Fruit fly (Drosophila melanogaster) whole organism, embryonic: Measurements from ENCODE around the gene CG31817.

Experiments used
- Abd-B ChIP-seq: fragments of 200-800 bp; sonication (Bioruptor generic); optimal IDR thresholded peaks from 2 replicates; lab custom pipeline; 2018; ENCODE audit warnings: missing biosample characterization, mild to moderate bottlenecking, missing genetic modification characterization, moderate library complexity
- Ada2b ChIP-seq: fragments of 200-800 bp; sonication (Bioruptor generic); IDR thresholded peaks from 2 replicates; pipeline ENCODE4 v1.3.6; 2022; ENCODE audit warnings: missing biosample characterization, missing genetic modification characterization
- Aef1 ChIP-seq: fragments of 200-800 bp; sonication (Bioruptor generic); IDR thresholded peaks from 3 replicates; pipeline ENCODE4 v1.3.6; 2022; ENCODE audit warnings: missing biosample characterization, missing genetic modification characterization
- Antp ChIP-seq: fragments of 200-800 bp; sonication (Bioruptor generic); optimal IDR thresholded peaks from 3 replicates; lab custom pipeline; 2016; ENCODE audit warnings: missing biosample characterization, missing genetic modification characterization
- BEAF-32 ChIP-seq: fragments of 200-800 bp; sonication (Bioruptor generic); optimal IDR thresholded peaks from 3 replicates; lab custom pipeline; 2017; ENCODE audit warnings: missing biosample characterization, missing genetic modification characterization, mild to moderate bottlenecking, moderate library complexity, missing genetic modification reagents
- CG12155 ChIP-seq: fragments of 200-800 bp; sonication (Bioruptor generic); optimal IDR thresholded peaks from 3 replicates; lab custom pipeline; 2016; ENCODE audit warnings: missing biosample characterization, missing genetic modification characterization
- CG14860 ChIP-seq: fragments of 200-800 bp; sonication (Bioruptor generic); IDR thresholded peaks from 3 replicates; pipeline ENCODE4 v1.3.6; 2022; ENCODE audit warnings: missing biosample characterization, missing genetic modification characterization; ENCODE audit not compliant: partially characterized antibody
- CG17612 ChIP-seq: fragments of 200-800 bp; sonication (Bioruptor generic); IDR thresholded peaks from 2 replicates; pipeline ENCODE4 v1.3.6; 2022; ENCODE audit warnings: missing biosample characterization, missing genetic modification characterization
- CG1832 ChIP-seq: fragments of 200-800 bp; sonication (Bioruptor generic); optimal IDR thresholded peaks from 2 replicates; lab custom pipeline; 2017; ENCODE audit warnings: missing biosample characterization, mild to moderate bottlenecking, missing genetic modification characterization, inconsistent platforms
- CG18599 ChIP-seq: fragments of 200-800 bp; sonication (Bioruptor generic); optimal IDR thresholded peaks from 3 replicates; lab custom pipeline; 2017; ENCODE audit warnings: missing biosample characterization, missing genetic modification characterization, mild to moderate bottlenecking, moderate library complexity, missing genetic modification reagents
- CG3163 ChIP-seq: fragments of 200-800 bp; sonication (Bioruptor generic); optimal IDR thresholded peaks from 3 replicates; lab custom pipeline; 2016; ENCODE audit warnings: missing biosample characterization, missing genetic modification characterization
- CG42726 ChIP-seq: fragments of 200-800 bp; sonication (Bioruptor generic); IDR thresholded peaks from 2 replicates; pipeline ENCODE4 v1.3.6; 2022; ENCODE audit warnings: missing biosample characterization, missing genetic modification characterization; ENCODE audit not compliant: partially characterized antibody
- CG6791 ChIP-seq: fragments of 200-800 bp; sonication (Bioruptor generic); IDR thresholded peaks from 3 replicates; pipeline ENCODE4 v1.3.6; 2022; ENCODE audit warnings: missing biosample characterization, missing genetic modification characterization; ENCODE audit not compliant: partially characterized antibody
- CG8089 ChIP-seq: fragments of 200-800 bp; sonication (Bioruptor generic); optimal IDR thresholded peaks from 3 replicates; lab custom pipeline; 2016; ENCODE audit warnings: missing biosample characterization, missing genetic modification characterization
- CG8924 ChIP-seq: fragments of 200-800 bp; optimal IDR thresholded peaks from 3 replicates; lab custom pipeline; 2019; ENCODE audit warnings: missing biosample characterization, mild to moderate bottlenecking, missing genetic modification characterization, moderate library complexity
- CG9932 ChIP-seq: fragments of 200-800 bp; sonication (Bioruptor generic); IDR thresholded peaks from 2 replicates; pipeline ENCODE4 v1.3.6; 2022; ENCODE audit warnings: missing biosample characterization, missing genetic modification characterization
- Dbx ChIP-seq: fragments of 200-800 bp; sonication (Bioruptor generic); IDR thresholded peaks from 3 replicates; pipeline ENCODE4 v1.3.6; 2022; ENCODE audit warnings: missing biosample characterization, missing genetic modification characterization
- Dfd ChIP-seq, 2 experiments: fragments of >200 bp; optimal IDR thresholded peaks; 2 replicates each; lab custom pipeline; 2017; ENCODE audit warnings: missing biosample characterization in 2 of 2, missing genetic modification characterization in 2 of 2
- Dip2 ChIP-seq: fragments of 200-800 bp; sonication (Bioruptor generic); IDR thresholded peaks from 2 replicates; pipeline ENCODE4 v1.3.6; 2022; ENCODE audit warnings: missing biosample characterization, missing genetic modification characterization
- Fer3 ChIP-seq: fragments of 200-800 bp; sonication (Bioruptor generic); optimal IDR thresholded peaks from 2 replicates; lab custom pipeline; 2018; ENCODE audit warnings: missing biosample characterization, mild to moderate bottlenecking, missing genetic modification characterization, moderate library complexity
- Hey ChIP-seq: fragments of 200-800 bp; sonication (Bioruptor generic); optimal IDR thresholded peaks from 3 replicates; lab custom pipeline; 2018; ENCODE audit warnings: missing biosample characterization, mild to moderate bottlenecking, missing genetic modification characterization
- HmgD ChIP-seq: fragments of 200-800 bp; sonication (Bioruptor generic); optimal IDR thresholded peaks from 3 replicates; lab custom pipeline; 2016; ENCODE audit warnings: missing biosample characterization, missing genetic modification characterization
- Mad ChIP-seq: fragments of 200-800 bp; sonication (Bioruptor generic); optimal IDR thresholded peaks from 2 replicates; lab custom pipeline; 2016; ENCODE audit warnings: missing biosample characterization, missing genetic modification characterization
- Myb ChIP-seq: fragments of 200-800 bp; sonication (Bioruptor generic); optimal IDR thresholded peaks from 2 replicates; lab custom pipeline; 2016; ENCODE audit warnings: missing biosample characterization, missing genetic modification characterization
- Neu2 ChIP-seq: fragments of 200-800 bp; sonication (Bioruptor generic); optimal IDR thresholded peaks from 3 replicates; lab custom pipeline; 2016; ENCODE audit warnings: missing biosample characterization, missing genetic modification characterization, borderline replicate concordance
- Nf-YC ChIP-seq: fragments of 200-800 bp; optimal IDR thresholded peaks from 3 replicates; lab custom pipeline; 2019; ENCODE audit warnings: missing biosample characterization, mild to moderate bottlenecking, missing genetic modification characterization, moderate library complexity
- TFAM ChIP-seq: fragments of 200-800 bp; sonication (Bioruptor generic); optimal IDR thresholded peaks from 2 replicates; lab custom pipeline; 2017; ENCODE audit warnings: missing biosample characterization, missing genetic modification characterization, inconsistent platforms
- Xrp1 ChIP-seq: fragments of 200-800 bp; sonication (Bioruptor generic); IDR thresholded peaks from 2 replicates; pipeline ENCODE4 v1.3.6; 2022; ENCODE audit warnings: missing biosample characterization, missing genetic modification characterization
- bcd ChIP-seq: fragments of 200-800 bp; sonication (Bioruptor generic); optimal IDR thresholded peaks from 2 replicates; lab custom pipeline; 2017; ENCODE audit warnings: missing biosample characterization, mild to moderate bottlenecking, missing genetic modification characterization
- bsh ChIP-seq, 2 experiments: fragments of 200-800 bp; sonication (Bioruptor generic); optimal IDR thresholded peaks; 2 replicates each; lab custom pipeline; 2017 to 2018; ENCODE audit warnings: mild to moderate bottlenecking in 2 of 2, missing biosample characterization in 2 of 2, missing genetic modification characterization in 2 of 2, moderate library complexity in 1 of 2
- cato ChIP-seq: fragments of 200-800 bp; sonication (Bioruptor generic); optimal IDR thresholded peaks from 2 replicates; lab custom pipeline; 2016; ENCODE audit warnings: missing biosample characterization, missing genetic modification characterization, borderline replicate concordance
- danr ChIP-seq: fragments of 200-800 bp; sonication (Bioruptor generic); IDR thresholded peaks from 2 replicates; pipeline ENCODE4 v1.3.6; 2022; ENCODE audit warnings: missing biosample characterization, missing genetic modification characterization
- dysf ChIP-seq: fragments of 200-800 bp; sonication (Bioruptor generic); IDR thresholded peaks from 3 replicates; pipeline ENCODE4 v1.3.6; 2022; ENCODE audit warnings: missing biosample characterization, missing genetic modification characterization
- gfzf ChIP-seq: fragments of 200-800 bp; sonication (Bioruptor generic); optimal IDR thresholded peaks from 2 replicates; lab custom pipeline; 2016; ENCODE audit warnings: missing biosample characterization, mild to moderate bottlenecking, missing genetic modification characterization, moderate library complexity
- gt ChIP-seq: fragments of 200-800 bp; sonication (Bioruptor generic); IDR thresholded peaks from 2 replicates; pipeline ENCODE4 v1.3.6; 2022; ENCODE audit warnings: missing biosample characterization, missing genetic modification characterization
- nau ChIP-seq: fragments of 200-800 bp; sonication (Bioruptor generic); optimal IDR thresholded peaks from 3 replicates; lab custom pipeline; 2017; ENCODE audit warnings: missing biosample characterization, mild to moderate bottlenecking, missing genetic modification characterization, missing genetic modification reagents
- otp ChIP-seq: fragments of 200-800 bp; sonication (Bioruptor generic); IDR thresholded peaks from 3 replicates; pipeline ENCODE4, ENCODE4 v1.3.6; 2022; ENCODE audit warnings: missing biosample characterization, missing genetic modification characterization
- ranshi ChIP-seq: fragments of 200-800 bp; sonication (Bioruptor generic); IDR thresholded peaks from 2 replicates; pipeline ENCODE4 v1.3.6; 2022; ENCODE audit warnings: missing biosample characterization, missing genetic modification characterization
- shn ChIP-seq: fragments of 200-800 bp; sonication (Bioruptor generic); optimal IDR thresholded peaks from 3 replicates; lab custom pipeline; 2016; ENCODE audit warnings: missing biosample characterization, missing genetic modification characterization
- sim ChIP-seq: fragments of 200-800 bp; sonication (Bioruptor generic); IDR thresholded peaks from 2 replicates; pipeline ENCODE4 v1.3.6; 2022; ENCODE audit warnings: missing biosample characterization, missing genetic modification characterization
- slbo ChIP-seq: fragments of 200-800 bp; sonication (Bioruptor generic); IDR thresholded peaks from 2 replicates; pipeline ENCODE4 v1.3.6; 2022; ENCODE audit warnings: missing biosample characterization, missing genetic modification characterization
- sqz ChIP-seq: fragments of 200-800 bp; sonication (Bioruptor generic); optimal IDR thresholded peaks from 3 replicates; lab custom pipeline; 2018; ENCODE audit warnings: missing biosample characterization, mild to moderate bottlenecking, missing genetic modification characterization
- sug ChIP-seq: fragments of 200-800 bp; optimal IDR thresholded peaks from 2 replicates; lab custom pipeline; 2019; ENCODE audit warnings: missing biosample characterization, mild to moderate bottlenecking, missing genetic modification characterization, moderate library complexity
- tgo ChIP-seq: fragments of 200-800 bp; sonication (Bioruptor generic); IDR thresholded peaks from 3 replicates; pipeline ENCODE4 v1.3.6; 2022; ENCODE audit warnings: missing biosample characterization, missing genetic modification characterization
- tna ChIP-seq: fragments of 200-800 bp; sonication (Bioruptor generic); IDR thresholded peaks from 2 replicates; pipeline ENCODE4 v1.3.6; 2022; ENCODE audit warnings: missing biosample characterization, missing genetic modification characterization; ENCODE audit not compliant: partially characterized antibody
- tup ChIP-seq: fragments of 200-800 bp; sonication (Bioruptor generic); optimal IDR thresholded peaks from 2 replicates; lab custom pipeline; 2016; ENCODE audit warnings: missing biosample characterization, mild to moderate bottlenecking, missing genetic modification characterization, moderate library complexity
- tx ChIP-seq: fragments of 200-800 bp; sonication (Bioruptor generic); optimal IDR thresholded peaks from 2 replicates; lab custom pipeline; 2016; ENCODE audit warnings: missing biosample characterization, missing genetic modification characterization
- wek ChIP-seq: fragments of 200-800 bp; sonication (Bioruptor generic); optimal IDR thresholded peaks from 3 replicates; lab custom pipeline; 2018; ENCODE audit warnings: missing biosample characterization, mild to moderate bottlenecking, missing genetic modification characterization, moderate library complexity
- zf30C ChIP-seq: fragments of 200-800 bp; sonication (Bioruptor generic); optimal IDR thresholded peaks from 3 replicates; lab custom pipeline; 2018; ENCODE audit warnings: missing biosample characterization, mild to moderate bottlenecking, missing genetic modification characterization

Gene CG31817

DNA sequence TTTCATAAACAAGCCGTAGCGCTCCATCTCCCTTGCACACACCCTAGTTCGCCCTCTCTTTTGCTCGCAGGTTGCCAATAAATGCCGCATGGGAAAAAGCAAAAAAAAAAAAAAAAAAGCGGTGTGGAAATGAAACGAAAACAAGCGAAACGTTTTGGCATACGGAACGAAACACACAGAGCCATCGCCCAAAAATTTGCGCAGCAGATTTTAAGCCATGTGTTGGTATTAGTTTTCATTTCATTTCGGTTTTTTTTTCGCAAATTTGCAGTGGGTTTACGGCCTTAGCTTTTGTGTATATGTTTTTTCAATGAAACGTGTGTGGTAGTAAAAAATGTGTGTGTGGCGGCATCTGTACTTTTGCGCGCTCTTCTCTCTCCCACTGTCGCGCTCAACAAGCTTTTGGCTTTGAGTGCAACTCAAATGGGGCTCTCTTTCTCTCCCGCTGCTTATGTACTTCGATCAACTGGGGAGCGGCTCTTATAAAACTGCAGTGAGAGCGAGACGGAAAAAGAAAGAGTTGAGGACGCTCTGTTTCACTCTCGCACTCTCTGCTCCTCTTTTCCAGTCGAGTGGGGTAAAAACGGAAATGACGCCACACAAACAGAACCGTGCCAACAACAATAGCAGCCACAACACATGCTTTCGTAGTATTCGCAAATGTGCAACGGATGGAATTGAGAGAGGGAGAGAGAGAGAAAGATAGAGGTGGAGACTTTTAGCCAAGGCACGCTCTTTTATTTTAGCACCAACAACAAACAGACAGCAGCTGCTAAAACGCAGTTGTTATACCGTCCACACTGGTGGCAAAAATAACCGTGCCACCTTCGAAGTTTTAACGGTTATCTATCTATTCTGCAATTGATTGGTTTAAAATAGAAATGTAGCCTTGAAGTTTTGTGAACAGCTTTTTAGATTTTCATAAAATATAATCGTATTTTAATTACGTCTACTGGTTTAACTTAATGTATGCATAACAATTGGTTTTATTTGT, 53.1 kb downstream of the CG31817 start (continued):
- no peak for TF ChIP-seq cato (GFP tag; lab: Kevin White, UChicago)
- TF ChIP-seq shn (GFP tag; lab: Kevin White, UChicago) = no peak
- TF ChIP-seq CG42726 = no peak
- peak; percentile 23 for TF ChIP-seq bcd (GFP tag; lab: Kevin White, UChicago)
- TF ChIP-seq nau = peak; percentile 51
- no peak for TF ChIP-seq Ada2b
- peak; percentile 37 for TF ChIP-seq Antp (GFP tag; lab: Kevin White, UChicago)
- TF ChIP-seq Myb = peak; percentile 3
- TF ChIP-seq CG14860 (GFP tag; lab: Robert Waterston, UW) = no peak
- TF ChIP-seq sug (tag; lab: Kevin White, UChicago) = peak; percentile 19
- TF ChIP-seq Aef1 (GFP tag; lab: Robert Waterston, UW) = no peak
- TF ChIP-seq gt = no peak
- TF ChIP-seq Dbx (GFP tag; lab: Robert Waterston, UW) = no peak
- no peak for TF ChIP-seq Dip2 (GFP tag; lab: Robert Waterston, UW)
- peak; percentile 78 for TF ChIP-seq CG3163 (GFP tag; lab: Kevin White, UChicago)
- TF ChIP-seq CG9932 = no peak
- TF ChIP-seq danr = no peak
- TF ChIP-seq zf30C (GFP tag; lab: Kevin White, UChicago) = no peak
- peak; percentile 81 for TF ChIP-seq CG1832 (GFP tag; lab: Kevin White, UChicago)
- peak; percentile 34 for TF ChIP-seq CG12155 (GFP tag; lab: Kevin White, UChicago)
- TF ChIP-seq Mad (GFP tag; lab: Kevin White, UChicago) = peak; percentile 53
- TF ChIP-seq ranshi (GFP tag; lab: Robert Waterston, UW) = no peak
- TF ChIP-seq HmgD (GFP tag; lab: Kevin White, UChicago) = no peak
- TF ChIP-seq CG8089 (GFP tag; lab: Kevin White, UChicago) = peak; percentile 13
- no peak for TF ChIP-seq dysf (GFP tag; lab: Robert Waterston, UW)
- peak; percentile 77 for TF ChIP-seq CG18599 (GFP tag; lab: Kevin White, UChicago)
- TF ChIP-seq Hey (tag; lab: Kevin White, UChicago) = no peak
- TF ChIP-seq Neu2 (GFP tag; lab: Kevin White, UChicago) = no peak
- TF ChIP-seq tup = no peak
- no peak for TF ChIP-seq Xrp1
- TF ChIP-seq TFAM (GFP tag; lab: Kevin White, UChicago) = no peak
- TF ChIP-seq CG6791 (GFP tag; lab: Robert Waterston, UW) = no peak
- TF ChIP-seq tgo (GFP tag; lab: Robert Waterston, UW) = no peak
- no peak for TF ChIP-seq gfzf
- TF ChIP-seq tx = peak; percentile 31
- peak; percentile 30 to 33 for TF ChIP-seq bsh (GFP tag; optimal IDR thresholded peaks at IDR 0.05; lab: Kevin White, UChicago)
- peak; percentile 36 for TF ChIP-seq CG8924 (tag; lab: Kevin White, UChicago)
- TF ChIP-seq CG17612 = no peak
- peak; percentile 1 for TF ChIP-seq Nf-YC
- peak; percentile 69 for TF ChIP-seq wek (GFP tag; lab: Kevin White, UChicago)
- peak; percentile 93 for TF ChIP-seq sqz (GFP tag; lab: Kevin White, UChicago)
- no peak for TF ChIP-seq otp (GFP tag; lab: Robert Waterston, UW)
- TF ChIP-seq Dfd (GFP tag; optimal IDR thresholded peaks at IDR 0.05; lab: Kevin White, UChicago) = no peak
- TF ChIP-seq sim = no peak
- TF ChIP-seq Fer3 = peak; percentile 47
- peak; percentile 23 for TF ChIP-seq Abd-B (GFP tag; lab: Kevin White, UChicago)
- TF ChIP-seq BEAF-32 = no peak
- no peak for TF ChIP-seq slbo (GFP tag; lab: Robert Waterston, UW)
- TF ChIP-seq tna = no peak
